Worm (Caenorhabditis elegans) whole organism, mixed stage, embryonic: Measurements from ENCODE around the gene T11G6.3.

Experiments used
- M03D4.4 ChIP-seq: sonication (generic microtip); optimal IDR thresholded peaks from 2 replicates; lab custom pipeline; 2017; ENCODE audit warnings: mild to moderate bottlenecking, missing genetic modification characterization, missing compliant biosample characterization
- bed-3 ChIP-seq: fragments of 200-800 bp; sonication (Bioruptor generic); optimal IDR thresholded peaks from 3 replicates; lab custom pipeline; 2018; ENCODE audit warnings: mild to moderate bottlenecking, missing genetic modification characterization, moderate library complexity, missing compliant biosample characterization
- blmp-1 ChIP-seq: fragments of 150-350 bp; optimal IDR thresholded peaks from 2 replicates; lab custom pipeline; 2014; ENCODE audit warnings: missing biosample characterization, missing genetic modification characterization
- ceh-39 ChIP-seq: fragments of 150-350 bp; optimal IDR thresholded peaks from 2 replicates; lab custom pipeline; 2014; ENCODE audit warnings: missing biosample characterization, missing genetic modification characterization
- ceh-43 ChIP-seq: fragments of 200-800 bp; sonication (Bioruptor generic); optimal IDR thresholded peaks from 2 replicates; lab custom pipeline; 2018; ENCODE audit warnings: mild to moderate bottlenecking, missing genetic modification characterization, moderate library complexity, missing compliant biosample characterization
- ces-1 ChIP-seq: fragments of 150-350 bp; optimal IDR thresholded peaks from 2 replicates; lab custom pipeline; 2014; ENCODE audit warnings: missing biosample characterization, missing genetic modification reagents, missing genetic modification characterization
- drap-1 ChIP-seq: fragments of 200-800 bp; sonication (Bioruptor generic); optimal IDR thresholded peaks from 3 replicates; lab custom pipeline; 2018; ENCODE audit warnings: mild to moderate bottlenecking, missing genetic modification characterization, missing compliant biosample characterization
- elt-3 ChIP-seq: fragments of 150-350 bp; optimal IDR thresholded peaks from 2 replicates; lab custom pipeline; 2014; ENCODE audit warnings: missing biosample characterization, missing genetic modification characterization
- flh-1 ChIP-seq: fragments of 200-800 bp; sonication (Bioruptor generic); optimal IDR thresholded peaks from 2 replicates; lab custom pipeline; 2018; ENCODE audit warnings: mild to moderate bottlenecking, missing genetic modification characterization, moderate library complexity, missing compliant biosample characterization
- ham-2 ChIP-seq: fragments of 200-800 bp; sonication (Bioruptor generic); optimal IDR thresholded peaks from 2 replicates; lab custom pipeline; 2018; ENCODE audit warnings: mild to moderate bottlenecking, missing genetic modification characterization, missing compliant biosample characterization
- hlh-1 ChIP-seq: fragments of 150-350 bp; optimal IDR thresholded peaks from 2 replicates; lab custom pipeline; 2014; ENCODE audit warnings: missing biosample characterization, missing genetic modification reagents, missing genetic modification characterization
- lin-32 ChIP-seq: fragments of 200-800 bp; sonication (Bioruptor generic); optimal IDR thresholded peaks from 2 replicates; lab custom pipeline; 2018; ENCODE audit warnings: mild to moderate bottlenecking, missing genetic modification characterization, missing compliant biosample characterization
- lsy-2 ChIP-seq: fragments of 150-350 bp; optimal IDR thresholded peaks from 2 replicates; lab custom pipeline; 2014; ENCODE audit warnings: missing biosample characterization, missing genetic modification characterization
- mab-5 ChIP-seq: fragments of 150-350 bp; optimal IDR thresholded peaks from 2 replicates; lab custom pipeline; 2014; ENCODE audit warnings: missing biosample characterization, missing genetic modification characterization
- mep-1 ChIP-seq: fragments of 150-350 bp; optimal IDR thresholded peaks from 2 replicates; lab custom pipeline; 2017; ENCODE audit warnings: missing biosample characterization, missing genetic modification reagents, missing genetic modification characterization, inconsistent platforms
- mls-2 ChIP-seq: sonication (generic microtip); optimal IDR thresholded peaks from 2 replicates; lab custom pipeline; 2016; ENCODE audit warnings: mild to moderate bottlenecking, missing genetic modification characterization, moderate library complexity, missing compliant biosample characterization
- nhr-12 ChIP-seq: fragments of 150-350 bp; optimal IDR thresholded peaks from 2 replicates; lab custom pipeline; 2014; ENCODE audit warnings: missing biosample characterization, missing genetic modification characterization
- nhr-2 ChIP-seq: fragments of 150-350 bp; optimal IDR thresholded peaks from 2 replicates; lab custom pipeline; 2014; ENCODE audit warnings: missing biosample characterization, missing genetic modification characterization
- nhr-237 ChIP-seq: fragments of 150-350 bp; optimal IDR thresholded peaks from 2 replicates; lab custom pipeline; 2014; ENCODE audit warnings: missing biosample characterization, missing genetic modification characterization
- nhr-28 ChIP-seq: fragments of 150-350 bp; optimal IDR thresholded peaks from 2 replicates; lab custom pipeline; 2014; ENCODE audit warnings: missing biosample characterization, missing genetic modification characterization
- nhr-76 ChIP-seq: sonication (generic microtip); optimal IDR thresholded peaks from 2 replicates; lab custom pipeline; 2017; ENCODE audit warnings: missing biosample characterization, missing genetic modification characterization
- pha-4 ChIP-seq: fragments of 150-350 bp; optimal IDR thresholded peaks from 2 replicates; lab custom pipeline; 2018; ENCODE audit warnings: missing biosample characterization, missing genetic modification reagents, missing genetic modification characterization
- snpc-4 ChIP-seq: fragments of 150-350 bp; optimal IDR thresholded peaks from 2 replicates; lab custom pipeline; 2014; ENCODE audit warnings: missing biosample characterization, missing genetic modification characterization
- sptf-1 ChIP-seq: sonication (generic microtip); optimal IDR thresholded peaks from 2 replicates; lab custom pipeline; 2017; ENCODE audit warnings: mild to moderate bottlenecking, missing genetic modification characterization, moderate library complexity, missing compliant biosample characterization
- tbx-8 ChIP-seq: fragments of 200-800 bp; sonication (Bioruptor generic); optimal IDR thresholded peaks from 2 replicates; lab custom pipeline; 2018; ENCODE audit warnings: mild to moderate bottlenecking, missing genetic modification characterization, moderate library complexity, missing compliant biosample characterization
- unc-120 ChIP-seq: sonication (generic microtip); optimal IDR thresholded peaks from 2 replicates; lab custom pipeline; 2017; ENCODE audit warnings: missing genetic modification characterization, missing compliant biosample characterization; ENCODE audit not compliant: poor library complexity, severe bottlenecking
- unc-62 ChIP-seq: fragments of 150-350 bp; optimal IDR thresholded peaks from 2 replicates; lab custom pipeline; 2014; ENCODE audit warnings: missing biosample characterization, missing genetic modification reagents, missing genetic modification characterization
- zip-8 ChIP-seq: fragments of 150-350 bp; optimal IDR thresholded peaks from 2 replicates; lab custom pipeline; 2014; ENCODE audit warnings: missing biosample characterization, missing genetic modification characterization
- ztf-11 ChIP-seq: fragments of 150-350 bp; optimal IDR thresholded peaks from 2 replicates; lab custom pipeline; 2014; ENCODE audit warnings: missing biosample characterization, missing genetic modification characterization

T11G6.3 gene

DNA sequence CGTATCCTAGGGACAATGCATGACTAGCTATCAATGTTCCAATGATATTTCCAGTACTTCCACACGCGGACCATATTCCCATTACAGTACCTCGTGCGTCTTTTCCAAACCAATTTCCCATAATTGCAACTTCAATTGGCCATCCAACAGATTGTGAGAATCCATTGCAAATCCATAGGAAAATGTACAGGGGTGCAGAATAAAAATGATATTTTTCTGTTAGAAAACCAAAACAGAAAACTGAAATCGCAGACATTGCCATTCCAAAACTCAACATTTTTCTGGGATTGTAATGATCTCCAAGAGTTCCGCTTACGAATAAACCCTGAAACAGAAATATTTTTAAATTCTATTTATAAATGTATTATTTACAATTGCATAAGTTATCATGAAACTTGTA, 3.9 kb downstream of the T11G6.3 start:
- no peak for TF ChIP-seq nhr-28 (tag; lab: Kevin White, UChicago)
- no peak for TF ChIP-seq bed-3
- no peak for TF ChIP-seq unc-62 (GFP tag; lab: Kevin White, UChicago)
- no peak for TF ChIP-seq sptf-1 (tag; lab: Kevin White, UChicago)
- TF ChIP-seq elt-3 (tag; lab: Kevin White, UChicago): no peak
- TF ChIP-seq unc-120 (tag; lab: Kevin White, UChicago): no peak
- TF ChIP-seq M03D4.4: no peak
- TF ChIP-seq ham-2 (GFP tag; lab: Kevin White, UChicago): no peak
- TF ChIP-seq mls-2 (tag; lab: Kevin White, UChicago): no peak
- TF ChIP-seq hlh-1 (tag; lab: Kevin White, UChicago): no peak
- no peak for TF ChIP-seq lsy-2
- TF ChIP-seq blmp-1 (tag; lab: Kevin White, UChicago): no peak
- TF ChIP-seq pha-4 (tag; lab: Kevin White, UChicago): no peak

DNA sequence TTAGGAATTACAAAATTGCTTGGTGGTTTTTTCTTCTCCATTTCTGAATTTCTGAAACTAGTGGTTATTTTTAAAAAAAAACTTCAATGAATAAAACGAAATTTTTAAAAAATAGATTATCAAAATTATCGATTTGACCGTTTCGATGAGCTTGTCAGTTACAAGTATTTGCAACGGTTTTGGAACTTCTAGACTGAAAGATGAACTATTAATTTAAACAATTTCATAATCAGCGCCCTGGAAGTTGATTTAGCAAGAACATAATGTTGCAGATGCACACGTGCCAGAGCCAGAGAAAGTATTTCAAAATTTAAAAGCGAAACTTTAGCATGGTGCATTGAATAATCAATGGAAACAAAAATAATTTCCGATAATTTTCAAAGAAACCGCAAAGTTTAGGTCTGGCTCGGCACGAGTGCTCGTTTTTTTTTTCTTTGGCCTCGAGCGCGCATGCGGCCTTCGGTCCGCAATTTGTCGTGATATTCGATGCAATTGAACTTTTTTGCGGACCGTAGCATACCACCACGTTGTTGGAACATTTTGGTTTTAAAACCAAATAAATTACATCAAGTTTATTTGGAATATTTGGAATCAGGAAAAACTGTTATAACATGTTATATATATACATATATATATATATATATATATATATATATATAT, 12.2 kb downstream of the T11G6.3 start, which contains the start of gene T11G6.5:
Gene T11G6.5, minus strand, starts transcription at position 51 of the 660 bp plus-strand sequence.
- no peak for TF ChIP-seq unc-62 (GFP tag; lab: Kevin White, UChicago)
- TF ChIP-seq pha-4 (tag; lab: Kevin White, UChicago): no peak
- no peak for TF ChIP-seq mls-2 (tag; lab: Kevin White, UChicago)
- peak; percentile 93 for TF ChIP-seq lsy-2
- no peak for TF ChIP-seq nhr-12 (tag; lab: Kevin White, UChicago)
- no peak for TF ChIP-seq ceh-39

DNA sequence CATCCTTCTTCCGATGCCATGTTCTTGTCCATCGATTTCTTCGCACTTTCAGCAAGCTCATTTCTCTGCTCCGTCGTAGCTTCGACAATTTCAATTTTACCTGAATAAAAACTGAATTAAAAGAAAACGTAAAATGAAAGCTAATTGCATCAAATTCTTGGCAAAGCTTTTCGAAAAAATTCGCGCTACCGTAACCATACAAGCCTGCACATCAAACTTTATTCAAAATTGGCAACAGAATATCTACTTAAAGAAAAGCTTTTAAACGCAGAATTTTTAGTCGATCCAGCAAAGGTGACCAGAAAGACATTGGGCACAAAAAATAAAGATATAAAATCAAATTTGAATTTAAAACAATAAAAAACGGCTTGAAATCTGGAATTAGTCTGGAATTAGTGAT, 12.8 kb downstream of the T11G6.3 start:
- TF ChIP-seq ztf-11 (tag; lab: Kevin White, UChicago): no peak
- TF ChIP-seq ces-1 (GFP tag; lab: Kevin White, UChicago): no peak
- TF ChIP-seq mep-1 (tag; lab: Kevin White, UChicago): no peak
- TF ChIP-seq snpc-4 (tag; lab: Kevin White, UChicago): no peak
- no peak for TF ChIP-seq nhr-28 (tag; lab: Kevin White, UChicago)
- no peak for TF ChIP-seq nhr-76
- TF ChIP-seq mab-5: no peak
- TF ChIP-seq hlh-1 (tag; lab: Kevin White, UChicago): no peak
- no peak for TF ChIP-seq flh-1 (GFP tag; lab: Kevin White, UChicago)
- TF ChIP-seq zip-8 (tag; lab: Kevin White, UChicago): no peak
- no peak for TF ChIP-seq M03D4.4
- TF ChIP-seq drap-1 (GFP tag; lab: Kevin White, UChicago): no peak
- no peak for TF ChIP-seq ham-2 (GFP tag; lab: Kevin White, UChicago)
- TF ChIP-seq tbx-8 (GFP tag; lab: Kevin White, UChicago): no peak
- TF ChIP-seq ceh-39: no peak
- TF ChIP-seq ceh-43: no peak

DNA sequence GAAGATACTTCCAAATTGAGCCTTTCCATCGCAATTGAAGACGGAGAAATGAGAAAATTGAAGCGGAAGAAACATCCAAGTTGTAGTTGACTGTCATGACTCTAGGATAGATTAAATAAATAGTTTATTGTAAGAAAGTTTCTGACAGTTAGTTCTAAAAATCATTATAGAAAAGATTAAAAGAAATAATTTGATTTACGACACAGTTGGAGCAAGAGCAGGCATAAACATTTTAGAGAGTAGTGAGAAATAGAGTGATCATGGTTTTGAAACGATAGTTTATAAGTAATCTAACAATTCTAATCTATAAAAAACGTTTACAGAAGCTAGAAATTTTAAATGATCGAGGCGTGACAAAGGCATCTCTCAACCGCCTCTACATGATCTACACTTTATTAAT, 22.9 kb downstream of the T11G6.3 start, which contains the start of gene best-15:
Gene best-15, minus strand, starts transcription at position 101 of the 400 bp plus-strand sequence.
- no peak for TF ChIP-seq flh-1 (GFP tag; lab: Kevin White, UChicago)
- TF ChIP-seq nhr-237 (tag; lab: Kevin White, UChicago): no peak
- TF ChIP-seq sptf-1 (tag; lab: Kevin White, UChicago): no peak

DNA sequence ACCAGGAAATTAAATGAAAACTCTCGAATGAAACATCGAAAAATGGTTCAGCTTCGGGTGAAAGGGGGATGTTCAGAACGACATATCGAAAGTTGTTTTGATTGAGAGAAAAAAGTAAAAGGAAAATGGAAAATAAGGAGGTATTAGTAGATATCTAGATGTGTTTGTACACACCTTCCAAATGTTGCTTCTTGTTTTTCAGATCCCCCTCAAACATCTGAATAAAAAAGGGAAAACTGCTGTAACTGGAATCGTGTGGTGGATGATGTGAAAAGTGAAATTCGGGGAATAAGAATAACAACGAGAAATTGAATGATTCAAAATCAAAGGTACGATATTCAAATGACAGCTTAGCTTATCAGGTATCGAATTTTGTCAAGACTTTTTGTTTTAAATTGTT, 27.0 kb downstream of the T11G6.3 start, which contains the start of gene npax-3:
Gene npax-3, minus strand, starts transcription at position 101 of the 400 bp plus-strand sequence.
- TF ChIP-seq lin-32 (no peak), ztf-11 (tag; lab: Kevin White, UChicago) (no peak), nhr-2 (tag; lab: Kevin White, UChicago) (no peak), mls-2 (tag; lab: Kevin White, UChicago) (no peak), snpc-4 (tag; lab: Kevin White, UChicago) (no peak), nhr-76 (no peak), sptf-1 (tag; lab: Kevin White, UChicago) (no peak), mab-5 (no peak), flh-1 (GFP tag; lab: Kevin White, UChicago) (no peak), ces-1 (GFP tag; lab: Kevin White, UChicago) (no peak), nhr-28 (tag; lab: Kevin White, UChicago) (no peak), M03D4.4 (no peak)
